Fruit fly (Drosophila melanogaster) whole organism, prepupa: ENCODE measurements around the gene Prm.

Experiments used
- CG11294 ChIP-seq: fragments of 200-800 bp; sonication (Bioruptor generic); IDR thresholded peaks from 2 replicates; pipeline ENCODE4 v1.3.6; 2022; ENCODE audit warnings: missing biosample characterization, missing genetic modification characterization
- Met ChIP-seq: fragments of 200-800 bp; sonication (Bioruptor generic); optimal IDR thresholded peaks from 3 replicates; lab custom pipeline; 2016; ENCODE audit warnings: missing biosample characterization, missing genetic modification characterization

dm6 chr3L:8745210-8745609 is at the start of gene Prm:
- no peak for TF ChIP-seq Met (GFP tag; lab: Kevin White, UChicago)
- no peak for TF ChIP-seq CG11294 (GFP tag; lab: Robert Waterston, UW)
